Worm (Caenorhabditis elegans): ENCODE results near the gene lec-2.

- TF ChIP-seq egl-27 (tag; optimal IDR thresholded peaks at IDR 0.05) (no peak), Y5F2A.4 (GFP tag; optimal IDR thresholded peaks at IDR 0.05) (no peak), F49E8.2 (tag; optimal IDR thresholded peaks at IDR 0.05; ENCODE audit: borderline replicate concordance) (no peak), daf-8 (GFP tag; IDR thresholded peaks at IDR 0.05) (no peak), nhr-28 (tag; optimal IDR thresholded peaks at IDR 0.05) (no peak), ceh-32 (tag; optimal IDR thresholded peaks at IDR 0.05; ENCODE audit: poor library complexity) (no peak), lin-13 (GFP tag; optimal IDR thresholded peaks at IDR 0.05) (no peak), unc-62 (GFP tag; optimal IDR thresholded peaks at IDR 0.05 in 1 of 2) (no peak), unc-62 (tag; optimal IDR thresholded peaks at IDR 0.05) (no peak), ceh-82 (tag; optimal IDR thresholded peaks at IDR 0.05) (no peak), nhr-111 (GFP tag; optimal IDR thresholded peaks at IDR 0.05) (no peak), nhr-10 (tag; optimal IDR thresholded peaks at IDR 0.05) (no peak), dve-1 (tag; optimal IDR thresholded peaks at IDR 0.05; ENCODE audit: insufficient read depth) (peak; percentile 11), aly-2 (tag; optimal IDR thresholded peaks at IDR 0.05) (no peak)
These were observed 25.2 kb downstream of the lec-2 start, which contains the start of gene lec-3 for ce11 chrII:9990812-9991211.
